Worm (Caenorhabditis elegans): Measurements from ENCODE around the gene tps-1.

The tps-1 gene

ce11 chrX:17471703-17472102 lies 2.6 kb downstream of the tps-1 start:
- no peak for TF ChIP-seq nhr-71 (tag; optimal IDR thresholded peaks at IDR 0.05)
- no peak for TF ChIP-seq mab-9 (GFP tag; IDR thresholded peaks at IDR 0.05)
- TF ChIP-seq lin-35 (GFP tag; optimal IDR thresholded peaks at IDR 0.05): peak in 1 of 2 experiments; percentile 37
- no peak for TF ChIP-seq unc-98 (GFP tag; IDR thresholded peaks at IDR 0.05)
- TF ChIP-seq mdl-1 (tag; optimal IDR thresholded peaks at IDR 0.05): peak in 1 of 2 experiments; percentile 18
- peak; percentile 64 for TF ChIP-seq pqm-1 (tag; optimal IDR thresholded peaks at IDR 0.05)
- peak; percentile 44 for TF ChIP-seq nhr-20 (tag; optimal IDR thresholded peaks at IDR 0.05)
- TF ChIP-seq jun-1 (tag; optimal IDR thresholded peaks at IDR 0.05): peak; percentile 14
- TF ChIP-seq unc-130 (tag; optimal IDR thresholded peaks at IDR 0.05): no peak
- peak; percentile 74 for TF ChIP-seq elt-2 (tag; optimal IDR thresholded peaks at IDR 0.05)
- TF ChIP-seq mep-1 (tag; optimal IDR thresholded peaks at IDR 0.05): no peak
- peak; percentile 6 for TF ChIP-seq lin-14 (GFP tag; optimal IDR thresholded peaks at IDR 0.05)

- no peak for TF ChIP-seq pax-3 (tag; optimal IDR thresholded peaks at IDR 0.05)
- TF ChIP-seq elt-3 (tag; optimal IDR thresholded peaks at IDR 0.05): no peak
- no peak for TF ChIP-seq egl-13 (tag; optimal IDR thresholded peaks at IDR 0.05)
- TF ChIP-seq hlh-4 (tag; optimal IDR thresholded peaks at IDR 0.05): no peak
- no peak for TF ChIP-seq lsy-2 (tag; optimal IDR thresholded peaks at IDR 0.05)
- TF ChIP-seq isw-1 (GFP tag; IDR thresholded peaks at IDR 0.05): no peak
- no peak for TF ChIP-seq ztf-4 (tag; optimal IDR thresholded peaks at IDR 0.05)
- no peak for TF ChIP-seq snu-23 (GFP tag; optimal IDR thresholded peaks at IDR 0.05)
- no peak for TF ChIP-seq alr-1 (tag; optimal IDR thresholded peaks at IDR 0.05; ENCODE audit: borderline replicate concordance)
- TF ChIP-seq tlp-1 (tag; optimal IDR thresholded peaks at IDR 0.05): no peak
- no peak for TF ChIP-seq hlh-17 (GFP tag; optimal IDR thresholded peaks at IDR 0.05; ENCODE audit: borderline replicate concordance)
- TF ChIP-seq snpc-4 (tag; optimal IDR thresholded peaks at IDR 0.05): no peak
- TF ChIP-seq lin-13 (GFP tag; optimal IDR thresholded peaks at IDR 0.05): no peak
- TF ChIP-seq ztf-11 (tag; optimal IDR thresholded peaks at IDR 0.05): no peak
Measured at ce11 chrX:17468483-17468882, 5.9 kb downstream of the tps-1 start.

- TF ChIP-seq snpc-4 (tag; optimal IDR thresholded peaks at IDR 0.05) (no peak), irx-1 (tag; optimal IDR thresholded peaks at IDR 0.05) (no peak), dsc-1 (tag; optimal IDR thresholded peaks at IDR 0.05) (peak; percentile 34), egl-13 (tag; optimal IDR thresholded peaks at IDR 0.05) (peak; percentile 3), nhr-47 (tag; optimal IDR thresholded peaks at IDR 0.05) (peak; percentile 17), lsy-2 (tag; optimal IDR thresholded peaks at IDR 0.05) (peak in 1 of 2 experiments; percentile 17), nhr-71 (tag; optimal IDR thresholded peaks at IDR 0.05) (peak; percentile 47), swsn-7 (tag; optimal IDR thresholded peaks at IDR 0.05) (peak; percentile 19), fkh-8 (tag; optimal IDR thresholded peaks at IDR 0.05) (peak; percentile 35), lin-14 (GFP tag; optimal IDR thresholded peaks at IDR 0.05) (peak; percentile 69), ceh-82 (tag; optimal IDR thresholded peaks at IDR 0.05) (no peak), unc-86 (tag; optimal IDR thresholded peaks at IDR 0.05) (peak; percentile 19), mep-1 (tag; optimal IDR thresholded peaks at IDR 0.05) (peak; percentile 13)
Measured at ce11 chrX:17466615-17467014, 7.7 kb downstream of the tps-1 start, which contains the start of gene ZK54.3. TSS of gene ZK54.3 (minus strand) at chrX:17467005.

- TF ChIP-seq elt-2 (tag; optimal IDR thresholded peaks at IDR 0.05) (no peak), dsc-1 (tag; optimal IDR thresholded peaks at IDR 0.05) (no peak), lir-3 (tag; optimal IDR thresholded peaks at IDR 0.05; ENCODE audit: poor library complexity) (no peak), lin-14 (GFP tag; optimal IDR thresholded peaks at IDR 0.05) (peak; percentile 31), vab-15 (tag; optimal IDR thresholded peaks at IDR 0.05) (no peak)
Measured at ce11 chrX:17464801-17465200, 9.5 kb downstream of the tps-1 start, which contains the start of gene slc-17.1. TSS of gene slc-17.1 (minus strand) at chrX:17464901.

Measured in whole organism, L1 larva.